Fruit fly (Drosophila melanogaster) whole organism, embryonic: ENCODE measurements around the gene eya.

Experiments used
- Abd-B ChIP-seq: fragments of 200-800 bp; sonication (Bioruptor generic); optimal IDR thresholded peaks from 2 replicates; lab custom pipeline; 2018; ENCODE audit warnings: missing biosample characterization, mild to moderate bottlenecking, missing genetic modification characterization, moderate library complexity
- BEAF-32 ChIP-seq: fragments of 200-800 bp; sonication (Bioruptor generic); optimal IDR thresholded peaks from 3 replicates; lab custom pipeline; 2017; ENCODE audit warnings: missing biosample characterization, missing genetic modification characterization, mild to moderate bottlenecking, moderate library complexity, missing genetic modification reagents
- CG11456 ChIP-seq: fragments of 200-800 bp; sonication (Bioruptor generic); IDR thresholded peaks from 3 replicates; pipeline ENCODE4 v1.3.6; 2022; ENCODE audit warnings: missing biosample characterization, missing genetic modification characterization
- CG11723 ChIP-seq: fragments of 200-800 bp; sonication (Bioruptor generic); optimal IDR thresholded peaks from 2 replicates; lab custom pipeline; 2017; ENCODE audit warnings: missing biosample characterization, mild to moderate bottlenecking, missing genetic modification characterization
- CG12391 ChIP-seq: fragments of 200-800 bp; sonication (Bioruptor generic); optimal IDR thresholded peaks from 3 replicates; lab custom pipeline; 2018; ENCODE audit warnings: missing biosample characterization, mild to moderate bottlenecking, missing genetic modification characterization, moderate library complexity
- CG12659 ChIP-seq: fragments of 200-800 bp; sonication (Bioruptor generic); optimal IDR thresholded peaks from 3 replicates; lab custom pipeline; 2017; ENCODE audit warnings: mild to moderate bottlenecking, missing biosample characterization, missing genetic modification reagents, missing genetic modification characterization
- CG13287 ChIP-seq: fragments of 200-800 bp; sonication (Bioruptor generic); IDR thresholded peaks from 2 replicates; pipeline ENCODE4 v1.3.6; 2022; ENCODE audit warnings: missing biosample characterization, missing genetic modification characterization; ENCODE audit not compliant: partially characterized antibody
- CG13624 ChIP-seq: fragments of 200-800 bp; sonication (Bioruptor generic); optimal IDR thresholded peaks from 2 replicates; lab custom pipeline; 2016; ENCODE audit warnings: missing biosample characterization, missing genetic modification characterization
- CG13894 ChIP-seq: fragments of 200-800 bp; sonication (Bioruptor generic); optimal IDR thresholded peaks from 3 replicates; lab custom pipeline; 2018; ENCODE audit warnings: missing biosample characterization, mild to moderate bottlenecking, missing genetic modification characterization, moderate library complexity
- CG15269 ChIP-seq: fragments of 200-800 bp; sonication (Bioruptor generic); optimal IDR thresholded peaks from 2 replicates; lab custom pipeline; 2018; ENCODE audit warnings: missing biosample characterization, mild to moderate bottlenecking, missing genetic modification characterization, moderate library complexity
- CG18262 ChIP-seq: fragments of 200-800 bp; optimal IDR thresholded peaks from 3 replicates; lab custom pipeline; 2019; ENCODE audit warnings: missing biosample characterization, mild to moderate bottlenecking, missing genetic modification characterization, moderate library complexity
- CG18599 ChIP-seq: fragments of 200-800 bp; sonication (Bioruptor generic); optimal IDR thresholded peaks from 3 replicates; lab custom pipeline; 2017; ENCODE audit warnings: missing biosample characterization, missing genetic modification characterization, mild to moderate bottlenecking, moderate library complexity, missing genetic modification reagents
- CG2678 ChIP-seq: fragments of 200-800 bp; sonication (Bioruptor generic); optimal IDR thresholded peaks from 3 replicates; lab custom pipeline; 2019; ENCODE audit warnings: missing biosample characterization, mild to moderate bottlenecking, missing genetic modification characterization, moderate library complexity
- CG32767 ChIP-seq: fragments of 200-800 bp; sonication (Bioruptor generic); IDR thresholded peaks from 2 replicates; pipeline ENCODE4 v1.3.6; 2022; ENCODE audit warnings: missing biosample characterization, missing genetic modification characterization
- CG5245 ChIP-seq: fragments of 200-800 bp; sonication (Bioruptor generic); optimal IDR thresholded peaks from 3 replicates; lab custom pipeline; 2016; ENCODE audit warnings: missing biosample characterization, missing genetic modification characterization
- CG6689 ChIP-seq: fragments of 200-800 bp; sonication (Bioruptor generic); IDR thresholded peaks from 2 replicates; pipeline ENCODE4 v1.3.6; 2022; ENCODE audit warnings: missing biosample characterization, missing genetic modification characterization
- CG7271 ChIP-seq: fragments of 200-800 bp; sonication (Bioruptor generic); optimal IDR thresholded peaks from 2 replicates; lab custom pipeline; 2018; ENCODE audit warnings: missing biosample characterization, mild to moderate bottlenecking, missing genetic modification characterization, moderate library complexity
- CG7556 ChIP-seq: fragments of 200-800 bp; sonication (Bioruptor generic); optimal IDR thresholded peaks from 2 replicates; lab custom pipeline; 2017; ENCODE audit warnings: missing biosample characterization, mild to moderate bottlenecking, missing genetic modification characterization
- CG8924 ChIP-seq: fragments of 200-800 bp; optimal IDR thresholded peaks from 3 replicates; lab custom pipeline; 2019; ENCODE audit warnings: missing biosample characterization, mild to moderate bottlenecking, missing genetic modification characterization, moderate library complexity
- E2f1 ChIP-seq: fragments of 200-800 bp; sonication (Bioruptor generic); IDR thresholded peaks from 2 replicates; pipeline ENCODE4 v1.3.6; 2022; ENCODE audit warnings: missing biosample characterization, missing genetic modification characterization
- Fer3 ChIP-seq: fragments of 200-800 bp; sonication (Bioruptor generic); optimal IDR thresholded peaks from 2 replicates; lab custom pipeline; 2018; ENCODE audit warnings: missing biosample characterization, mild to moderate bottlenecking, missing genetic modification characterization, moderate library complexity
- H15 ChIP-seq: fragments of 200-800 bp; sonication (Bioruptor generic); IDR thresholded peaks from 3 replicates; pipeline ENCODE4 v1.3.6; 2022; ENCODE audit warnings: missing biosample characterization, missing genetic modification characterization
- HmgD ChIP-seq: fragments of 200-800 bp; sonication (Bioruptor generic); optimal IDR thresholded peaks from 3 replicates; lab custom pipeline; 2016; ENCODE audit warnings: missing biosample characterization, missing genetic modification characterization
- Mes4 ChIP-seq: fragments of 200-800 bp; sonication (Bioruptor generic); optimal IDR thresholded peaks from 2 replicates; lab custom pipeline; 2016; ENCODE audit warnings: missing biosample characterization, missing genetic modification characterization
- Mrtf ChIP-seq: fragments of 200-800 bp; sonication (Bioruptor generic); IDR thresholded peaks from 3 replicates; pipeline ENCODE4 v1.3.6; 2022; ENCODE audit warnings: missing biosample characterization, missing genetic modification characterization
- NC2α ChIP-seq: fragments of 200-800 bp; sonication (Bioruptor generic); optimal IDR thresholded peaks from 2 replicates; lab custom pipeline; 2016; ENCODE audit warnings: missing biosample characterization, missing genetic modification characterization
- NFAT ChIP-seq: fragments of 200-800 bp; sonication (Bioruptor generic); IDR thresholded peaks from 2 replicates; pipeline ENCODE4 v1.3.6; 2022; ENCODE audit warnings: missing biosample characterization, missing genetic modification characterization
- Neu2 ChIP-seq: fragments of 200-800 bp; sonication (Bioruptor generic); optimal IDR thresholded peaks from 3 replicates; lab custom pipeline; 2016; ENCODE audit warnings: missing biosample characterization, missing genetic modification characterization, borderline replicate concordance
- Sox102F ChIP-seq: fragments of 200-800 bp; sonication (Bioruptor generic); optimal IDR thresholded peaks from 2 replicates; lab custom pipeline; 2018; ENCODE audit warnings: missing biosample characterization, mild to moderate bottlenecking, missing genetic modification characterization, moderate library complexity
- abd-A ChIP-seq: fragments of 200-800 bp; sonication (Bioruptor generic); optimal IDR thresholded peaks from 3 replicates; lab custom pipeline; 2019; ENCODE audit warnings: missing biosample characterization, mild to moderate bottlenecking, missing genetic modification characterization, moderate library complexity
- cato ChIP-seq: fragments of 200-800 bp; sonication (Bioruptor generic); optimal IDR thresholded peaks from 2 replicates; lab custom pipeline; 2016; ENCODE audit warnings: missing biosample characterization, missing genetic modification characterization, borderline replicate concordance
- chm ChIP-seq: fragments of 200-800 bp; sonication (Bioruptor generic); IDR thresholded peaks from 2 replicates; pipeline ENCODE4 v1.3.6; 2022; ENCODE audit warnings: missing biosample characterization, missing genetic modification characterization
- dmrt11E ChIP-seq: fragments of 200-800 bp; sonication (Bioruptor generic); optimal IDR thresholded peaks from 3 replicates; lab custom pipeline; 2018; ENCODE audit warnings: missing biosample characterization, mild to moderate bottlenecking, missing genetic modification characterization, moderate library complexity
- emc ChIP-seq: fragments of 200-800 bp; sonication (Bioruptor generic); optimal IDR thresholded peaks from 2 replicates; lab custom pipeline; 2016; ENCODE audit warnings: missing biosample characterization, missing genetic modification characterization
- exex ChIP-seq: fragments of 200-800 bp; sonication (Bioruptor generic); optimal IDR thresholded peaks from 4 replicates; lab custom pipeline; 2018; ENCODE audit warnings: missing biosample characterization, mild to moderate bottlenecking, missing genetic modification characterization, moderate library complexity
- fd3F ChIP-seq: fragments of 200-800 bp; sonication (Bioruptor generic); optimal IDR thresholded peaks from 2 replicates; lab custom pipeline; 2018; ENCODE audit warnings: missing biosample characterization, mild to moderate bottlenecking, missing genetic modification characterization, moderate library complexity
- fu2 ChIP-seq: fragments of 200-800 bp; sonication (Bioruptor generic); optimal IDR thresholded peaks from 2 replicates; lab custom pipeline; 2016; ENCODE audit warnings: missing biosample characterization, missing genetic modification characterization
- kni ChIP-seq: fragments of 200-800 bp; sonication (Bioruptor generic); optimal IDR thresholded peaks from 3 replicates; lab custom pipeline; 2017; ENCODE audit warnings: mild to moderate bottlenecking, missing biosample characterization, missing genetic modification reagents, missing genetic modification characterization
- lilli ChIP-seq: fragments of 200-800 bp; sonication (Bioruptor generic); optimal IDR thresholded peaks from 3 replicates; lab custom pipeline; 2016; ENCODE audit warnings: missing biosample characterization, missing genetic modification characterization
- lmd ChIP-seq: fragments of 200-800 bp; sonication (Bioruptor generic); IDR thresholded peaks from 2 replicates; pipeline ENCODE4 v1.3.6; 2022; ENCODE audit warnings: missing biosample characterization, missing genetic modification characterization
- lov ChIP-seq, 2 experiments: fragments of 200-800 bp in 1 of 2; fragments of >200 bp in 1 of 2; sonication (Bioruptor generic) in 1 of 2; IDR thresholded peaks in 1 of 2; optimal IDR thresholded peaks in 1 of 2; 2 replicates in 1 of 2; 3 replicates in 1 of 2; pipeline versions ENCODE4 v1.3.6 to Lab custom; 2017 to 2022; ENCODE audit warnings: missing biosample characterization in 1 of 2, missing genetic modification characterization in 1 of 2
- luna ChIP-seq: fragments of 200-800 bp; sonication (Bioruptor generic); optimal IDR thresholded peaks from 2 replicates; lab custom pipeline; 2016; ENCODE audit warnings: missing biosample characterization, missing genetic modification characterization
- sc ChIP-seq, 3 experiments: fragments of >200 bp in 2 of 3; fragments of 200-800 bp in 1 of 3; sonication (Bioruptor generic) in 1 of 3; optimal IDR thresholded peaks; 2 replicates in 2 of 3; 3 replicates in 1 of 3; lab custom pipeline; 2017; ENCODE audit warnings: mild to moderate bottlenecking in 1 of 3, missing biosample characterization in 1 of 3, missing genetic modification characterization in 1 of 3, missing genetic modification reagents in 1 of 3
- slbo ChIP-seq: fragments of 200-800 bp; sonication (Bioruptor generic); IDR thresholded peaks from 2 replicates; pipeline ENCODE4 v1.3.6; 2022; ENCODE audit warnings: missing biosample characterization, missing genetic modification characterization
- sr ChIP-seq: fragments of 200-800 bp; sonication (Bioruptor generic); IDR thresholded peaks from 3 replicates; pipeline ENCODE4 v1.3.6; 2022; ENCODE audit warnings: missing biosample characterization, missing genetic modification characterization
- tap ChIP-seq: fragments of 200-800 bp; optimal IDR thresholded peaks from 3 replicates; lab custom pipeline; 2019; ENCODE audit warnings: missing biosample characterization, mild to moderate bottlenecking, missing genetic modification characterization, moderate library complexity
- tio ChIP-seq: fragments of 200-800 bp; sonication (Bioruptor generic); optimal IDR thresholded peaks from 2 replicates; lab custom pipeline; 2017; ENCODE audit warnings: missing biosample characterization, missing genetic modification characterization, inconsistent platforms

The eya gene

dm6 chr2L:6479226-6479906 is 67.4 kb downstream of the eya start (continued):
- TF ChIP-seq CG6689 (peak; percentile 50; the same call in 1 of the 2 replicates), CG13287 (GFP tag; lab: Robert Waterston, UW) (peak; percentile 13; the same call in 1 of the 2 replicates), CG13894 (peak; percentile 17), CG32767 (no peak), CG11456 (GFP tag; lab: Robert Waterston, UW) (peak; percentile 54; the same call in 1 of the 3 replicates), CG7271 (tag; lab: Kevin White, UChicago) (no peak), tio (GFP tag; lab: Kevin White, UChicago) (no peak), Mes4 (GFP tag; lab: Kevin White, UChicago) (no peak), H15 (GFP tag; lab: Robert Waterston, UW) (no peak), CG12659 (GFP tag; lab: Kevin White, UChicago) (peak; percentile 38), slbo (GFP tag; lab: Robert Waterston, UW) (peak; percentile 27; the same call in 1 of the 2 replicates), sr (GFP tag; lab: Robert Waterston, UW) (peak; percentile 14; the same call in 2 of the 3 replicates), Abd-B (GFP tag; lab: Kevin White, UChicago) (no peak), Neu2 (GFP tag; lab: Kevin White, UChicago) (peak; percentile 54), chm (peak; percentile 61; the same call in 1 of the 2 replicates), cato (GFP tag; lab: Kevin White, UChicago) (no peak), lmd (GFP tag; lab: Robert Waterston, UW) (no peak), dmrt11E (tag; lab: Kevin White, UChicago) (peak; percentile 8), Fer3 (tag; lab: Kevin White, UChicago) (peak; percentile 52), abd-A (tag; lab: Kevin White, UChicago) (peak; percentile 62), lov (optimal IDR thresholded peaks at IDR 0.05; lab: Kevin White, UChicago) (no peak), lov (GFP tag; IDR thresholded peaks at IDR 0.05; lab: Robert Waterston, UW) (peak; percentile 12; the same call in 1 of the 3 replicates), lilli (GFP tag; lab: Kevin White, UChicago) (no peak), CG2678 (tag; lab: Kevin White, UChicago) (peak; percentile 54), CG12391 (tag; lab: Kevin White, UChicago) (no peak), Sox102F (GFP tag; lab: Kevin White, UChicago) (no peak), BEAF-32 (no peak), exex (peak; percentile 55), kni (GFP tag; lab: Kevin White, UChicago) (peak; percentile 70), CG18262 (tag; lab: Kevin White, UChicago) (peak; percentile 11), E2f1 (no peak), tap (tag; lab: Kevin White, UChicago) (peak; percentile 55), CG5245 (GFP tag; lab: Kevin White, UChicago) (no peak), fd3F (GFP tag; lab: Kevin White, UChicago) (no peak), emc (peak; percentile 18), CG11723 (peak; percentile 15), CG13624 (peak; percentile 15), CG15269 (tag; lab: Kevin White, UChicago) (peak; percentile 32), fu2 (GFP tag; lab: Kevin White, UChicago) (peak; percentile 24), CG7556 (peak; percentile 33), NFAT (GFP tag; lab: Robert Waterston, UW) (peak; percentile 27; the same call in 1 of the 2 replicates), sc (optimal IDR thresholded peaks at IDR 0.05; lab: Kevin White, UChicago) (no peak), sc (GFP tag; optimal IDR thresholded peaks at IDR 0.05; lab: Kevin White, UChicago) (no peak), NC2α (GFP tag; lab: Kevin White, UChicago) (no peak), Mrtf (no peak), CG8924 (peak; percentile 97), HmgD (GFP tag; lab: Kevin White, UChicago) (no peak), CG18599 (peak; percentile 61), luna (GFP tag; lab: Kevin White, UChicago) (no peak)
